Worm (Caenorhabditis elegans): ENCODE measurements around the gene clec-63.

ce11 chrII:12897942-12898341, 2.5 kb downstream of the clec-63 start, which contains the start of gene clec-64:
- TF ChIP-seq ref-1 (GFP tag; conservative IDR thresholded peaks at IDR 0.05) (no peak), flt-1 (GFP tag; IDR thresholded peaks at IDR 0.05) (no peak), med-1 (GFP tag; optimal IDR thresholded peaks at IDR 0.05; ENCODE audit: insufficient read depth) (no peak)

All from whole organism, midembryonic.